Worm (Caenorhabditis elegans): Measurements from ENCODE around the gene nhr-87.

DNA sequence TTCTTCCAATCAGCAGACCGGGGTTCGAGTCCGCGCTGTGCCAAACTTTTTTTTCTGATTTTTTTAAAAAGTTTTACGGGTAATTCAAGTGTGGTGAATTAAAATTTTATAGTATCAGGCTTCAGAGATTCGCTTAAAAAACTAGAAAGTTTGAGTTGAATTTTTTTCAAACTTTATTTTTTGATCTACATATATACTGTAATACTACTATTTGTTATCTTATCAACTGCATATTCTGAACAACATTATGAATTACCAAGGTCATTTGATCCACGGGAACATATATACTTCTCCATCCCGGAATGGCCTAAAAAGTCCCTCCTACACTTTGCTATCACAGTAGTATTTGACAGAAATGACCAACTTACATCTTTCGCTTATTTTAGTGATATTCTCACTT is 9.6 kb downstream of the nhr-87 start, which contains the start of gene Y41D4B.6:
- TF ChIP-seq W03F9.2 (tag; optimal IDR thresholded peaks at IDR 0.05), result no peak
- TF ChIP-seq him-1 (tag; optimal IDR thresholded peaks at IDR 0.05), result no peak
- no peak for TF ChIP-seq dao-5 (tag; optimal IDR thresholded peaks at IDR 0.05)

Measured in whole organism, L4/young adult.